Fruit fly (Drosophila melanogaster): ENCODE results near the gene CG46280.
A peak's percentile ranks its signal among the peaks of the same experiment; 100 is the strongest.

The CG46280 gene

DNA sequence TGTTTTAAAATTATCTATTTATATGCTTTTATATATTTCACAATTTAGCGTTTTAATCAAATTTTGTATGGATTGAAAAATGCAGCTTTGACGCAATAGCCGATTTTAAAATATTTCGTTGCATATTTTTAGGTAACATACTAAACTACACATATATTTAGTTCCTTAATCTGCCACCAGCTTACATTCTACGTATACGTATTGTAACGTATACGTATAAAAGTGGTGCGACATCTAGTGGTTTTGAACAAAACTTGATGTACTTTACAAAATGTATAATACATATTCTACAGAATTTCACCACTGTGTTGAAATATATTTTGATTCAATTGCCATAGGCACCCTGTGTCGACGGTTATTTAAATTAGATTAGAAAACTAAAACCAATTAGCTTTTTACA lies 47.8 kb upstream of the CG46280 start (continued):
- peak; percentile 42 for TF ChIP-seq CG10267 (tag; optimal IDR thresholded peaks at IDR 0.05)
- no peak for TF ChIP-seq CG30020 (tag; optimal IDR thresholded peaks at IDR 0.05)
- no peak for TF ChIP-seq Oaz (GFP tag; IDR thresholded peaks at IDR 0.05)
- no peak for TF ChIP-seq gce (GFP tag; IDR thresholded peaks at IDR 0.05)
- no peak for TF ChIP-seq so (GFP tag; IDR thresholded peaks at IDR 0.05)
- TF ChIP-seq nom (GFP tag; optimal IDR thresholded peaks at IDR 0.05) = no peak
- no peak for TF ChIP-seq Dll (GFP tag; IDR thresholded peaks at IDR 0.05; ENCODE audit: partially characterized antibody)
- no peak for TF ChIP-seq Mrtf (GFP tag; IDR thresholded peaks at IDR 0.05)
- no peak for TF ChIP-seq CG17802 (tag; optimal IDR thresholded peaks at IDR 0.05)
- TF ChIP-seq CG8478 (optimal IDR thresholded peaks at IDR 0.05) = no peak
- TF ChIP-seq Dfd (GFP tag; optimal IDR thresholded peaks at IDR 0.05) = no peak
- TF ChIP-seq dpn (GFP tag; optimal IDR thresholded peaks at IDR 0.05) = peak; percentile 16 to 55
- no peak for TF ChIP-seq chinmo (GFP tag; IDR thresholded peaks at IDR 0.05; ENCODE audit: partially characterized antibody)
- no peak for TF ChIP-seq CG16815 (GFP tag; optimal IDR thresholded peaks at IDR 0.05)
- TF ChIP-seq Trl (optimal IDR thresholded peaks at IDR 0.05) = no peak
- TF ChIP-seq Trl (GFP tag; optimal IDR thresholded peaks at IDR 0.05) = no peak
- TF ChIP-seq HLH54F (GFP tag; optimal IDR thresholded peaks at IDR 0.05) = peak; percentile 0
- peak; percentile 49 for TF ChIP-seq CG15601 (tag; optimal IDR thresholded peaks at IDR 0.05)
- no peak for TF ChIP-seq CG14014 (GFP tag; IDR thresholded peaks at IDR 0.05)
- no peak for TF ChIP-seq CG15269 (tag; optimal IDR thresholded peaks at IDR 0.05)
- TF ChIP-seq CG13894 (tag; optimal IDR thresholded peaks at IDR 0.05) = no peak
- TF ChIP-seq aop (GFP tag; IDR thresholded peaks at IDR 0.05) = no peak
- TF ChIP-seq CG11504 (tag; optimal IDR thresholded peaks at IDR 0.05) = peak; percentile 46
- TF ChIP-seq Lim3 (GFP tag; IDR thresholded peaks at IDR 0.05) = no peak
- no peak for TF ChIP-seq CG4404 (GFP tag; IDR thresholded peaks at IDR 0.05)
- TF ChIP-seq crol (GFP tag; IDR thresholded peaks at IDR 0.05) = no peak
- TF ChIP-seq bsh (GFP tag; optimal IDR thresholded peaks at IDR 0.05) = peak in 1 of 2 experiments; percentile 20
- no peak for TF ChIP-seq CG7271 (tag; optimal IDR thresholded peaks at IDR 0.05)
- TF ChIP-seq ind (GFP tag; optimal IDR thresholded peaks at IDR 0.05) = no peak
- TF ChIP-seq CG32767 (GFP tag; IDR thresholded peaks at IDR 0.05) = no peak
- no peak for TF ChIP-seq CG9797 (GFP tag; optimal IDR thresholded peaks at IDR 0.05)
- no peak for TF ChIP-seq emc (GFP tag; optimal IDR thresholded peaks at IDR 0.05)
- no peak for TF ChIP-seq CG4854 (GFP tag; optimal IDR thresholded peaks at IDR 0.05)
- TF ChIP-seq stwl (tag; optimal IDR thresholded peaks at IDR 0.05) = no peak
- TF ChIP-seq CG6813 (GFP tag; optimal IDR thresholded peaks at IDR 0.05) = no peak
- TF ChIP-seq odd (GFP tag; optimal IDR thresholded peaks at IDR 0.05) = no peak
- TF ChIP-seq dysf (GFP tag; IDR thresholded peaks at IDR 0.05) = peak; percentile 18; the same call in 1 of the 3 replicates
- TF ChIP-seq CG10462 (GFP tag; optimal IDR thresholded peaks at IDR 0.05) = no peak
- TF ChIP-seq Bdp1 (GFP tag; optimal IDR thresholded peaks at IDR 0.05) = no peak
- no peak for TF ChIP-seq CG15073 (GFP tag; optimal IDR thresholded peaks at IDR 0.05)
- TF ChIP-seq Elba2 (GFP tag; optimal IDR thresholded peaks at IDR 0.05) = no peak
- no peak for TF ChIP-seq CG6791 (GFP tag; IDR thresholded peaks at IDR 0.05; ENCODE audit: partially characterized antibody)
- TF ChIP-seq fru (optimal IDR thresholded peaks at IDR 0.05) = no peak
- peak; percentile 46 for TF ChIP-seq CG13424 (tag; optimal IDR thresholded peaks at IDR 0.05)
- no peak for TF ChIP-seq her (GFP tag; optimal IDR thresholded peaks at IDR 0.05)
- TF ChIP-seq p53 (GFP tag; optimal IDR thresholded peaks at IDR 0.05) = no peak
- no peak for TF ChIP-seq cg (GFP tag; optimal IDR thresholded peaks at IDR 0.05)
- TF ChIP-seq CG31365 (tag; optimal IDR thresholded peaks at IDR 0.05) = no peak
- no peak for TF ChIP-seq repo (GFP tag; optimal IDR thresholded peaks at IDR 0.05)
- TF ChIP-seq h (optimal IDR thresholded peaks at IDR 0.05) = no peak
- no peak for TF ChIP-seq Adf1 (GFP tag; IDR thresholded peaks at IDR 0.05)
- TF ChIP-seq ewg (GFP tag; optimal IDR thresholded peaks at IDR 0.05) = no peak
- TF ChIP-seq Sry-δ (GFP tag; optimal IDR thresholded peaks at IDR 0.05) = no peak

All from whole organism, embryonic.